Worm (Caenorhabditis elegans) whole organism, L4 larva: ENCODE data around the gene F59E11.2.
A peak's percentile ranks its signal among the peaks of the same experiment; 100 is the strongest.

Source experiments
- F10B5.3 ChIP-seq: sonication (generic microtip); optimal IDR thresholded peaks from 2 replicates; lab custom pipeline; 2016; ENCODE audit warnings: mild to moderate bottlenecking, missing genetic modification characterization, missing compliant biosample characterization
- R02D3.7 ChIP-seq: fragments of 150-350 bp; sonication (generic microtip); optimal IDR thresholded peaks from 3 replicates; lab custom pipeline; 2014; ENCODE audit warnings: missing biosample characterization, missing genetic modification characterization
- T20F7.1 ChIP-seq: fragments of 200-800 bp; sonication (Bioruptor generic); optimal IDR thresholded peaks from 2 replicates; lab custom pipeline; 2018; ENCODE audit warnings: mild to moderate bottlenecking, missing genetic modification characterization, missing compliant biosample characterization
- Y105C5A.15 ChIP-seq: fragments of 200-800 bp; sonication (Bioruptor generic); IDR thresholded peaks from 2 replicates; pipeline ENCODE4 v1.3.6; 2022; ENCODE audit warnings: missing genetic modification characterization, missing compliant biosample characterization
- aha-1 ChIP-seq: fragments of 150-350 bp; peaks from one replicate; lab custom pipeline; 2014; ENCODE audit warnings: missing biosample characterization, missing genetic modification characterization
- ama-1 ChIP-seq: fragments of 150-350 bp; optimal IDR thresholded peaks from 2 replicates; lab custom pipeline; 2014; ENCODE audit warnings: inconsistent platforms, mixed read lengths
- ceh-20 ChIP-seq: fragments of 200-800 bp; sonication (Bioruptor generic); IDR thresholded peaks from 2 replicates; pipeline ENCODE4 v1.3.6; 2022; ENCODE audit warnings: missing genetic modification reagents, missing genetic modification characterization, missing compliant biosample characterization
- ceh-28 ChIP-seq: fragments of 150-350 bp; optimal IDR thresholded peaks from 2 replicates; lab custom pipeline; 2014; ENCODE audit warnings: missing biosample characterization, missing genetic modification reagents, missing genetic modification characterization
- ceh-32 ChIP-seq: sonication (generic microtip); optimal IDR thresholded peaks from 2 replicates; lab custom pipeline; 2016; ENCODE audit warnings: mild to moderate bottlenecking, missing genetic modification characterization, missing compliant biosample characterization; ENCODE audit not compliant: poor library complexity
- ceh-44 ChIP-seq: fragments of 200-800 bp; sonication (Bioruptor generic); IDR thresholded peaks from 2 replicates; pipeline ENCODE4 v1.3.6; 2022; ENCODE audit warnings: missing genetic modification reagents, missing genetic modification characterization, missing compliant biosample characterization
- ceh-82 ChIP-seq: sonication (generic microtip); optimal IDR thresholded peaks from 2 replicates; lab custom pipeline; 2017; ENCODE audit warnings: missing biosample characterization, missing genetic modification characterization
- ces-1 ChIP-seq: fragments of 150-350 bp; sonication (generic microtip); optimal IDR thresholded peaks from 4 replicates; lab custom pipeline; 2014; ENCODE audit warnings: missing biosample characterization, missing genetic modification reagents, missing genetic modification characterization
- cey-2 ChIP-seq: sonication (generic microtip); optimal IDR thresholded peaks from 3 replicates; lab custom pipeline; 2017; ENCODE audit warnings: missing genetic modification characterization, mild to moderate bottlenecking, missing compliant biosample characterization, antibody characterized with exemption, borderline replicate concordance; ENCODE audit not compliant: insufficient read depth
- dmd-9 ChIP-seq: fragments of 200-800 bp; sonication (Bioruptor generic); IDR thresholded peaks from 2 replicates; pipeline ENCODE4 v1.3.6; 2022; ENCODE audit warnings: missing genetic modification reagents, missing genetic modification characterization, missing compliant biosample characterization
- egl-27 ChIP-seq: sonication (generic microtip); optimal IDR thresholded peaks from 3 replicates; lab custom pipeline; 2017; ENCODE audit warnings: missing biosample characterization, missing genetic modification reagents, missing genetic modification characterization
- fos-1 ChIP-seq: fragments of 150-350 bp; optimal IDR thresholded peaks from 2 replicates; lab custom pipeline; 2014; ENCODE audit warnings: missing biosample characterization, missing genetic modification characterization
- gei-8 ChIP-seq: fragments of 200-800 bp; sonication (Bioruptor generic); optimal IDR thresholded peaks from 2 replicates; lab custom pipeline; 2018; ENCODE audit warnings: mild to moderate bottlenecking, missing genetic modification characterization, missing compliant biosample characterization
- hif-1 ChIP-seq, 2 experiments: sonication (generic microtip); optimal IDR thresholded peaks; 2 replicates each; lab custom pipeline; 2016 to 2017; ENCODE audit warnings: missing compliant biosample characterization in 2 of 2, missing genetic modification characterization in 2 of 2, missing genetic modification reagents in 2 of 2, missing genotype in 2 of 2, mild to moderate bottlenecking in 1 of 2
- lim-7 ChIP-seq: fragments of 200-800 bp; sonication (Bioruptor generic); IDR thresholded peaks from 2 replicates; pipeline ENCODE4 v1.3.6; 2022; ENCODE audit warnings: missing genetic modification characterization, missing compliant biosample characterization
- lin-1 ChIP-seq: fragments of 200-800 bp; sonication (Bioruptor generic); IDR thresholded peaks from 2 replicates; pipeline ENCODE4 v1.3.6; 2022; ENCODE audit warnings: missing genetic modification reagents, missing genetic modification characterization, missing compliant biosample characterization
- lin-15B ChIP-seq: fragments of 150-350 bp; sonication (generic microtip); optimal IDR thresholded peaks from 3 replicates; lab custom pipeline; 2014; ENCODE audit warnings: missing biosample characterization, missing genetic modification characterization
- madf-9 ChIP-seq: fragments of 200-800 bp; sonication (Bioruptor generic); conservative IDR thresholded peaks from 2 replicates; pipeline ENCODE4 v1.3.6; 2022; ENCODE audit warnings: missing genetic modification reagents, missing genetic modification characterization, missing compliant biosample characterization
- mdl-1 ChIP-seq, 2 experiments: fragments of 150-350 bp in 1 of 2; sonication (generic microtip) in 1 of 2; optimal IDR thresholded peaks; 2 replicates each; lab custom pipeline; 2014 to 2017; ENCODE audit warnings: missing biosample characterization in 2 of 2, missing genetic modification characterization in 2 of 2
- mdt-29 ChIP-seq: fragments of 200-800 bp; sonication (Bioruptor generic); IDR thresholded peaks from 2 replicates; pipeline ENCODE4 v1.3.6; 2022; ENCODE audit warnings: missing genetic modification reagents, missing genetic modification characterization, missing compliant biosample characterization
- mes-2 ChIP-seq: sonication (generic microtip); optimal IDR thresholded peaks from 2 replicates; lab custom pipeline; 2016; ENCODE audit warnings: missing genotype, mild to moderate bottlenecking, missing genetic modification characterization, missing compliant biosample characterization; ENCODE audit not compliant: poor library complexity, severe bottlenecking
- nhr-111 ChIP-seq: fragments of 200-800 bp; sonication (Bioruptor generic); optimal IDR thresholded peaks from 2 replicates; lab custom pipeline; 2018; ENCODE audit warnings: mild to moderate bottlenecking, missing genetic modification characterization, missing compliant biosample characterization
- nhr-28 ChIP-seq: fragments of 150-350 bp; optimal IDR thresholded peaks from 2 replicates; lab custom pipeline; 2014; ENCODE audit warnings: missing biosample characterization, missing genetic modification characterization
- nhr-42 ChIP-seq: fragments of 200-800 bp; sonication (Bioruptor generic); IDR thresholded peaks from 2 replicates; pipeline ENCODE4 v1.3.6; 2022; ENCODE audit warnings: missing genetic modification characterization, missing compliant biosample characterization
- nhr-77 ChIP-seq: fragments of 150-350 bp; optimal IDR thresholded peaks from 2 replicates; lab custom pipeline; 2014; ENCODE audit warnings: missing biosample characterization, missing genetic modification characterization
- pqm-1 ChIP-seq: sonication (generic microtip); optimal IDR thresholded peaks from 2 replicates; lab custom pipeline; 2017; ENCODE audit warnings: missing biosample characterization, missing genetic modification characterization
- saeg-2 ChIP-seq: fragments of 200-800 bp; sonication (Bioruptor generic); IDR thresholded peaks from 2 replicates; pipeline ENCODE4 v1.3.6; 2022; ENCODE audit warnings: missing genetic modification reagents, missing genetic modification characterization, missing compliant biosample characterization
- sdz-12 ChIP-seq: fragments of 200-800 bp; sonication (Bioruptor generic); optimal IDR thresholded peaks from 2 replicates; lab custom pipeline; 2018; ENCODE audit warnings: mild to moderate bottlenecking, missing genetic modification characterization, missing compliant biosample characterization
- skn-1 ChIP-seq: fragments of 150-350 bp; optimal IDR thresholded peaks from 2 replicates; lab custom pipeline; 2014; ENCODE audit warnings: missing biosample characterization, missing genetic modification characterization
- snpc-4 ChIP-seq: fragments of 150-350 bp; optimal IDR thresholded peaks from 2 replicates; lab custom pipeline; 2014; ENCODE audit warnings: missing biosample characterization, missing genetic modification characterization
- unc-62 ChIP-seq, 3 experiments: fragments of 150-350 bp in 1 of 3; sonication (generic microtip); optimal IDR thresholded peaks in 2 of 3; peaks in 1 of 3; 1 replicate in 1 of 3; 2 replicates in 2 of 3; lab custom pipeline; 2014 to 2017; ENCODE audit warnings: missing biosample characterization in 3 of 3, missing genetic modification characterization in 3 of 3, missing genetic modification reagents in 3 of 3, missing genotype in 1 of 3

Gene F59E11.2

DNA sequence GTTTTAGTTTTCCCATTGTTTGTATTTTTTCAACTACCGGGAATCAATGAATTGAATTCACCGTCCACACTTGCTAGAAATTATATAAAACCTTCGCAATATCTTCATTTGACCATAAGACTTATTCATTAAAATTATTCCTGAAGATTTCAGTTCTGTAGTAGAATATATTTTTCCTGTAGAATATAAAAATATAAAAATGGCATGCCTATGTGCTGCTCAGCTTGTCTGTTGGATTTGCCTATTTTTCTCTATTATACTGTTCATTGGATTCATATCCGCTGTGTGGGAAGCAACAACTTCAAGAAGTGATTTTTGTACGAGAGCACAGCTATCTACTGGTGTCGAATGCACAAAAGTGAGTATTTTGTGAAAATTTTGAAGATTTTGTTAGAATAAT, 9.6 kb upstream of the F59E11.2 start, which contains the start of gene F59E11.6:
F59E11.6 (plus strand) TSS at position 111 of the 400 bp plus-strand sequence.
- TF ChIP-seq aha-1 (tag; lab: Kevin White, UChicago) (peak; percentile 89), F10B5.3 (no peak)
- TF ChIP-seq, all 104 proteins: peak for 1

DNA sequence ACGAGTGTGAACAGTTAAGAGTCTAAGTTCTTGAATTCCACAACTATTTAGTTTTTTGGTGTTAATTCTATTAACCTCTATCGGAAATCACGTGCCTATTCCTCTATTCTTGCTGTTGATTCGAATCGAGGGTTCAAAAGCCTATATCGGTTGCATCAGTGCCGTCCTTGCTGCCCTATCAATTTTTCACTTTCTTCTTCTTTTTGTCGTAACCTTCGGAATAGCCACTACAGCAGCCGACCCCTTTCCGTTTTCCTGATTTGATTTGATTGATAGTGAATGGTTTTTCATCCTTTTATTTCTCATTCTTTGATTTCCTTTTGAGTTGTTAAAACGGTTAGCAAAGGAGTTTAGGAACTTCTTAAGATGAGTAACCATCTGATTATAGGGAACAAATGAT, 7.0 kb upstream of the F59E11.2 start:
- TF ChIP-seq ceh-32 (tag; lab: Kevin White, UChicago) = no peak
- TF ChIP-seq nhr-42 = no peak
- no peak for TF ChIP-seq Y105C5A.15 (GFP tag; lab: Robert Waterston, UW)
- no peak for TF ChIP-seq lin-15B (tag; lab: Kevin White, UChicago)
- no peak for TF ChIP-seq ceh-82 (tag; lab: Kevin White, UChicago)
- TF ChIP-seq fos-1 (tag; lab: Kevin White, UChicago) = no peak
- TF ChIP-seq ama-1 = no peak
- no peak for TF ChIP-seq snpc-4
- no peak for TF ChIP-seq lin-1 (GFP tag; lab: Robert Waterston, UW)
- TF ChIP-seq lim-7 (GFP tag; lab: Robert Waterston, UW) = no peak
- no peak for TF ChIP-seq nhr-77
- no peak for TF ChIP-seq nhr-111 (GFP tag; lab: Kevin White, UChicago)
- no peak for TF ChIP-seq hif-1 (tag; optimal IDR thresholded peaks at IDR 0.05; lab: Kevin White, UChicago)
- peak; percentile 39 for TF ChIP-seq nhr-28 (tag; lab: Kevin White, UChicago)
- TF ChIP-seq dmd-9 (GFP tag; lab: Robert Waterston, UW) = no peak
- no peak for TF ChIP-seq egl-27
- TF ChIP-seq ceh-28 (tag; lab: Kevin White, UChicago) = no peak
- TF ChIP-seq skn-1 (tag; lab: Kevin White, UChicago) = no peak
- TF ChIP-seq madf-9 (GFP tag; lab: Robert Waterston, UW) = no peak
- no peak for TF ChIP-seq saeg-2
- no peak for TF ChIP-seq T20F7.1 (GFP tag; lab: Kevin White, UChicago)
- peak; percentile 36 for TF ChIP-seq aha-1 (tag; lab: Kevin White, UChicago)
- TF ChIP-seq mes-2 (tag; lab: Kevin White, UChicago) = no peak
- peak in 1 of 2 experiments; percentile 33 for TF ChIP-seq unc-62 (GFP tag; optimal IDR thresholded peaks at IDR 0.05 in 1 of 2; lab: Kevin White, UChicago)
- TF ChIP-seq unc-62 (tag; optimal IDR thresholded peaks at IDR 0.05; lab: Kevin White, UChicago) = no peak
- peak in 1 of 2 experiments; percentile 54 for TF ChIP-seq mdl-1 (tag; optimal IDR thresholded peaks at IDR 0.05; lab: Kevin White, UChicago)
- no peak for TF ChIP-seq gei-8 (GFP tag; lab: Kevin White, UChicago)
- TF ChIP-seq ceh-44 (GFP tag; lab: Robert Waterston, UW) = no peak
- TF ChIP-seq R02D3.7 (tag; lab: Kevin White, UChicago) = no peak

DNA sequence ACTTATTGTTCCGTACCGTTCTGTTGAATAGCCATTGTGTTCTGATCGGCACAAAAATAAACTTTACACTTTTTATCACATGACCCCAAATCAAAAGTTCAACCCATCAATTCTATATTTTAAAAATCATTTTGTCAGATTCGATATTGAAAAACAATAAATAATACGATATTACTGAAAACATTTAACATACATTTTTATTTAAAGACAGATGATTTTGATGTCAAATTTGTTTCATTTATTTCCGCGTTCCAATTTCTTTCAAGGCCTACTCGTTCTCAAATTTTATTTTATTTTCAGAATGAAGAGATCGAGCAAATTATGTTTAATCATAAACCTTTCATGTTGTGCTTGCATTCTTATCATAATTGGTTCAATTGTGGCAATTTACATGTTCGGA, 6.5 kb upstream of the F59E11.2 start, which contains the start of gene F59E11.5:
F59E11.5 (plus strand) TSS at position 301 of the 400 bp plus-strand sequence.
- no peak for TF ChIP-seq hif-1 (tag; optimal IDR thresholded peaks at IDR 0.05; lab: Kevin White, UChicago)
- no peak for TF ChIP-seq mdt-29 (GFP tag; lab: Robert Waterston, UW)
- no peak for TF ChIP-seq gei-8 (GFP tag; lab: Kevin White, UChicago)
- no peak for TF ChIP-seq cey-2 (tag; lab: Kevin White, UChicago)
- TF ChIP-seq lin-1 (GFP tag; lab: Robert Waterston, UW) = no peak

- TF ChIP-seq unc-62 (GFP tag; optimal IDR thresholded peaks at IDR 0.05 in 1 of 2; lab: Kevin White, UChicago) (peak in 1 of 2 experiments; percentile 98), unc-62 (tag; optimal IDR thresholded peaks at IDR 0.05; lab: Kevin White, UChicago) (no peak), ces-1 (GFP tag; lab: Kevin White, UChicago) (no peak)
- TF ChIP-seq, all 104 proteins: peak for 1
These were observed 2.0 kb downstream of the F59E11.2 start, which contains the start of gene srx-1 for ce11 chrV:9003291-9003690. srx-1 (plus strand) TSS chrV:9003672.

DNA sequence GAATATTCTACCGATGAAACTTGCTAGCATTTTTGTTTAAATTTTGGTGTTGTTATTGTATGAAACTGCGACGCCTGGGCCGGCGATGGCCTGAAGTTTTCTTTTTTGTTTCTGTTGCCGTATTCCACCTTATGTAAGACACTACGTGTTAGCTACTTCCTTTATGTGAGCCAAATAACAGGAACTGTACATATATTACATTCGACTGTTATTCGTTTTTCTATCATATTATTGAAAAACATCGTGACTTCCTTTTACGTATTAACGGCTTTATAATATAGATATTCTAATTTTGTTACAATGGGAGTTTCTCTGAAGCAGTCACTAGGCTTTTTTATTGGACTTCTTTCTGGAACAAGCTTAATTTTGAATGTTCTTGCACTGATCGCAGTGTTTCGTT, 4.0 kb downstream of the F59E11.2 start, which contains the start of gene srx-3:
srx-3 (plus strand) TSS at position 301 of the 400 bp plus-strand sequence.
- TF ChIP-seq sdz-12 (GFP tag; lab: Kevin White, UChicago) (no peak), pqm-1 (tag; lab: Kevin White, UChicago) (no peak), ceh-20 (GFP tag; lab: Robert Waterston, UW) (no peak)
